Worm (Caenorhabditis elegans) whole organism, L1 larva: ENCODE results near the gene nhr-209.
A peak's percentile ranks its signal among the peaks of the same experiment; 100 is the strongest.

ENCODE experiments used
- C34B4.2 ChIP-seq: sonication (generic microtip); optimal IDR thresholded peaks from 2 replicates; lab custom pipeline; 2017; ENCODE audit warnings: mild to moderate bottlenecking, missing genetic modification characterization, missing compliant biosample characterization
- F16B12.6 ChIP-seq: fragments of 150-350 bp; optimal IDR thresholded peaks from 2 replicates; lab custom pipeline; 2014; ENCODE audit warnings: missing biosample characterization, missing genetic modification characterization
- Y116A8C.19 ChIP-seq: sonication (generic microtip); optimal IDR thresholded peaks from 2 replicates; lab custom pipeline; 2016; ENCODE audit warnings: missing compliant biosample characterization, missing genetic modification characterization, borderline replicate concordance
- blmp-1 ChIP-seq: fragments of 150-350 bp; optimal IDR thresholded peaks from 2 replicates; lab custom pipeline; 2014; ENCODE audit warnings: missing biosample characterization, missing genetic modification characterization
- ceh-63 ChIP-seq: fragments of 200-800 bp; sonication (Bioruptor generic); optimal IDR thresholded peaks from 2 replicates; lab custom pipeline; 2018; ENCODE audit warnings: mild to moderate bottlenecking, missing genetic modification characterization, missing compliant biosample characterization
- ceh-82 ChIP-seq, 3 experiments: fragments of 150-350 bp in 1 of 3; sonication (generic microtip) in 2 of 3; optimal IDR thresholded peaks; 2 replicates each; lab custom pipeline; 2014 to 2017; ENCODE audit warnings: missing biosample characterization in 3 of 3, missing genetic modification characterization in 3 of 3
- ceh-88 ChIP-seq: fragments of 200-800 bp; sonication (Bioruptor generic); IDR thresholded peaks from 2 replicates; pipeline ENCODE4 v1.3.6; 2022; ENCODE audit warnings: missing genetic modification characterization, missing compliant biosample characterization
- dpl-1 ChIP-seq, 3 experiments: fragments of 150-350 bp in 2 of 3; sonication (generic microtip) in 1 of 3; optimal IDR thresholded peaks; 2 replicates each; lab custom pipeline; 2014 to 2017; ENCODE audit warnings: missing biosample characterization in 3 of 3, missing genetic modification characterization in 3 of 3, missing genetic modification reagents in 3 of 3
- efl-1 ChIP-seq, 4 experiments: fragments of 150-350 bp; optimal IDR thresholded peaks in 3 of 4; peaks in 1 of 4; 1 replicate in 1 of 4; 2 replicates in 3 of 4; lab custom pipeline; 2014; ENCODE audit warnings: missing biosample characterization in 2 of 4, missing genetic modification characterization in 2 of 4, missing genetic modification reagents in 2 of 4
- egl-27 ChIP-seq, 2 experiments: fragments of 150-350 bp in 1 of 2; sonication (generic microtip); optimal IDR thresholded peaks; 3 replicates each; lab custom pipeline; 2017 to 2018; ENCODE audit warnings: missing biosample characterization in 2 of 2, missing genetic modification characterization in 2 of 2, missing genetic modification reagents in 2 of 2
- elt-3 ChIP-seq, 6 experiments: fragments of 150-350 bp in 1 of 6; sonication (generic microtip); optimal IDR thresholded peaks; 2 replicates each; lab custom pipeline; 2017 to 2018; ENCODE audit warnings: missing biosample characterization in 6 of 6, missing genetic modification characterization in 6 of 6, inconsistent platforms in 1 of 6
- ets-5 ChIP-seq: fragments of 200-800 bp; sonication (Bioruptor generic); IDR thresholded peaks from 2 replicates; pipeline ENCODE4 v1.3.6; 2022; ENCODE audit warnings: missing genetic modification characterization, missing compliant biosample characterization
- fkh-8 ChIP-seq: sonication (generic microtip); optimal IDR thresholded peaks from 2 replicates; lab custom pipeline; 2016; ENCODE audit warnings: mild to moderate bottlenecking, missing genetic modification characterization, missing compliant biosample characterization
- fos-1 ChIP-seq: fragments of 150-350 bp; optimal IDR thresholded peaks from 2 replicates; lab custom pipeline; 2014; ENCODE audit warnings: missing biosample characterization, missing genetic modification characterization
- grh-1 ChIP-seq: fragments of 200-800 bp; sonication (Bioruptor generic); IDR thresholded peaks from 2 replicates; pipeline ENCODE4 v1.3.6; 2022; ENCODE audit warnings: missing genetic modification reagents, missing genetic modification characterization, missing compliant biosample characterization
- hlh-4 ChIP-seq: sonication (generic microtip); optimal IDR thresholded peaks from 2 replicates; lab custom pipeline; 2016; ENCODE audit warnings: mild to moderate bottlenecking, missing genetic modification characterization, missing compliant biosample characterization
- lin-14 ChIP-seq: fragments of 200-800 bp; sonication (Bioruptor generic); optimal IDR thresholded peaks from 2 replicates; lab custom pipeline; 2018; ENCODE audit warnings: mild to moderate bottlenecking, missing genetic modification characterization, moderate library complexity, missing compliant biosample characterization
- lin-15B ChIP-seq: fragments of 150-350 bp; sonication (generic microtip); optimal IDR thresholded peaks from 3 replicates; lab custom pipeline; 2014; ENCODE audit warnings: missing biosample characterization, missing genetic modification characterization
- lin-35 ChIP-seq, 2 experiments: fragments of 150-350 bp; optimal IDR thresholded peaks; 2 replicates each; lab custom pipeline; 2014; ENCODE audit warnings: missing biosample characterization in 2 of 2, missing genetic modification characterization in 2 of 2, missing genetic modification reagents in 2 of 2
- lir-3 ChIP-seq: sonication (generic microtip); optimal IDR thresholded peaks from 2 replicates; lab custom pipeline; 2016; ENCODE audit warnings: mild to moderate bottlenecking, missing genetic modification characterization, moderate library complexity, missing compliant biosample characterization; ENCODE audit not compliant: poor library complexity
- lsy-2 ChIP-seq, 2 experiments: fragments of 150-350 bp; optimal IDR thresholded peaks; 2 replicates each; lab custom pipeline; 2014; ENCODE audit warnings: missing biosample characterization in 2 of 2, missing genetic modification characterization in 2 of 2
- mdl-1 ChIP-seq, 2 experiments: fragments of 150-350 bp; optimal IDR thresholded peaks; 2 replicates each; lab custom pipeline; 2014 to 2017; ENCODE audit warnings: missing biosample characterization in 2 of 2, missing genetic modification characterization in 2 of 2, inconsistent platforms in 1 of 2
- mef-2 ChIP-seq: fragments of 150-350 bp; optimal IDR thresholded peaks from 2 replicates; lab custom pipeline; 2014; ENCODE audit warnings: missing biosample characterization, missing genetic modification characterization
- mep-1 ChIP-seq: fragments of 150-350 bp; optimal IDR thresholded peaks from 2 replicates; lab custom pipeline; 2014; ENCODE audit warnings: missing biosample characterization, missing genetic modification characterization
- nhr-11 ChIP-seq: fragments of 150-350 bp; optimal IDR thresholded peaks from 2 replicates; lab custom pipeline; 2014; ENCODE audit warnings: missing biosample characterization, missing genetic modification characterization
- nhr-20 ChIP-seq: sonication (generic microtip); optimal IDR thresholded peaks from 2 replicates; lab custom pipeline; 2016; ENCODE audit warnings: mild to moderate bottlenecking, missing genetic modification characterization, missing compliant biosample characterization
- nhr-71 ChIP-seq: sonication (generic microtip); optimal IDR thresholded peaks from 2 replicates; lab custom pipeline; 2016; ENCODE audit warnings: mild to moderate bottlenecking, missing genetic modification characterization, moderate library complexity, missing compliant biosample characterization
- nhr-77 ChIP-seq: fragments of 150-350 bp; optimal IDR thresholded peaks from 2 replicates; lab custom pipeline; 2014; ENCODE audit warnings: missing biosample characterization, missing genetic modification characterization
- nhr-84 ChIP-seq: sonication (generic microtip); optimal IDR thresholded peaks from 2 replicates; lab custom pipeline; 2017; ENCODE audit warnings: missing biosample characterization, missing genetic modification characterization
- nhr-85 ChIP-seq: sonication (generic microtip); peaks from one replicate; lab custom pipeline; 2016; ENCODE audit warnings: missing genetic modification characterization, inconsistent platforms, missing compliant biosample characterization
- pax-3 ChIP-seq: fragments of 200-800 bp; sonication (Bioruptor generic); optimal IDR thresholded peaks from 2 replicates; lab custom pipeline; 2018; ENCODE audit warnings: mild to moderate bottlenecking, missing genetic modification characterization, moderate library complexity, missing compliant biosample characterization
- skn-1 ChIP-seq: fragments of 150-350 bp; optimal IDR thresholded peaks from 2 replicates; lab custom pipeline; 2014; ENCODE audit warnings: missing biosample characterization, missing genetic modification characterization
- snpc-4 ChIP-seq: fragments of 150-350 bp; optimal IDR thresholded peaks from 2 replicates; lab custom pipeline; 2014; ENCODE audit warnings: missing biosample characterization, missing genetic modification characterization
- snu-23 ChIP-seq: sonication (generic microtip); optimal IDR thresholded peaks from 2 replicates; lab custom pipeline; 2016; ENCODE audit warnings: missing genetic modification characterization, missing compliant biosample characterization
- sox-4 ChIP-seq: sonication (generic microtip); optimal IDR thresholded peaks from 2 replicates; lab custom pipeline; 2016; ENCODE audit warnings: missing genetic modification characterization, missing compliant biosample characterization
- sptf-1 ChIP-seq: fragments of 150-350 bp; optimal IDR thresholded peaks from 2 replicates; lab custom pipeline; 2014; ENCODE audit warnings: missing biosample characterization, missing genetic modification characterization
- sup-37 ChIP-seq: fragments of 200-800 bp; sonication (Bioruptor generic); optimal IDR thresholded peaks from 2 replicates; lab custom pipeline; 2018; ENCODE audit warnings: mild to moderate bottlenecking, missing genetic modification characterization, missing compliant biosample characterization
- swsn-7 ChIP-seq: sonication (generic microtip); optimal IDR thresholded peaks from 2 replicates; lab custom pipeline; 2016; ENCODE audit warnings: missing genetic modification characterization, missing compliant biosample characterization
- tlp-1 ChIP-seq: fragments of 150-350 bp; optimal IDR thresholded peaks from 2 replicates; lab custom pipeline; 2014; ENCODE audit warnings: missing biosample characterization, missing genetic modification characterization
- unc-98 ChIP-seq: fragments of 200-800 bp; sonication (Bioruptor generic); IDR thresholded peaks from 2 replicates; pipeline ENCODE4 v1.3.6; 2022; ENCODE audit warnings: missing genetic modification characterization, missing compliant biosample characterization
- zip-4 ChIP-seq: fragments of 200-800 bp; sonication (Bioruptor generic); optimal IDR thresholded peaks from 2 replicates; lab custom pipeline; 2018; ENCODE audit warnings: mild to moderate bottlenecking, missing genetic modification characterization, moderate library complexity, missing compliant biosample characterization

nhr-209 gene

DNA sequence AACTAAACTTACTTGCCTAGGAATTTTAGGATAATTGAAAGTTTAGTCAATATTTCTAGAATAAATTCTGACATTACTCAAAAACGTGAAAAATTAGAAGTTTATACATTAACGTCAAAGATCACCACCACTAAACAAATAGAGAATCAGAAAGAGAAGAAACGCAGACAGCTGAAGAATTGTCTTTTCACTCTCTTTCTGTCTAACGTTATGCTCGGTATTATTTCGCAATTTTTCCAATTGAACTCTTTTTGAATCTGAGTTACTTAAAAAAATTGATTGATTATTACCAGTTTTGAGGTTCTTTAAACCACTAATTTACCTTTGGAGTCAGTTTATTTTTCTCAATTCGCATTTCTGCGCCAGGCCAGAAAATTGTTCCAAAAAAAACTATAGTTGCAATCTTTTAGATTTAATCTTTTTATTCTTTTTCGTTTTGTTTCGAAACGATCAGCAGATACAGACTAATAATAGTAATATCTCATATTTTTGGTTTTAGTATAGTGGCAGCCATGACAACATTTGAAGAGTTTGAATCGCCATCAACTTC is 2.9 kb downstream of the nhr-209 start, which contains the start of gene nhr-154:
Gene nhr-154, plus strand, starts transcription at position 500 of the 550 bp plus-strand sequence.
- peak; percentile 43 for TF ChIP-seq snpc-4
- peak; percentile 63 for TF ChIP-seq lin-14 (GFP tag; lab: Kevin White, UChicago)
- TF ChIP-seq ceh-88 (GFP tag; lab: Robert Waterston, UW), result no peak
- peak; percentile 60 for TF ChIP-seq nhr-20 (tag; lab: Kevin White, UChicago)
- TF ChIP-seq egl-27 (tag; optimal IDR thresholded peaks at IDR 0.05; lab: Kevin White, UChicago), result no peak
- TF ChIP-seq dpl-1 (GFP tag; optimal IDR thresholded peaks at IDR 0.05; lab: Kevin White, UChicago), result peak in 1 of 3 experiments; percentile 19
- peak; percentile 75 for TF ChIP-seq skn-1
- TF ChIP-seq nhr-71, result peak; percentile 27
- TF ChIP-seq efl-1 (optimal IDR thresholded peaks at IDR 0.05; lab: Kevin White, UChicago), result peak; percentile 31 to 32
- TF ChIP-seq efl-1 (GFP tag; optimal IDR thresholded peaks at IDR 0.05 in 1 of 2; lab: Kevin White, UChicago), result peak in 1 of 2 experiments; percentile 70
- TF ChIP-seq fos-1, result no peak
- no peak for TF ChIP-seq sptf-1 (tag; lab: Kevin White, UChicago)
- TF ChIP-seq snu-23, result peak; percentile 30
- no peak for TF ChIP-seq nhr-84 (tag; lab: Kevin White, UChicago)
- TF ChIP-seq lsy-2 (tag; optimal IDR thresholded peaks at IDR 0.05; lab: Kevin White, UChicago), result peak in 1 of 2 experiments; percentile 42
- TF ChIP-seq tlp-1 (tag; lab: Kevin White, UChicago), result no peak
- no peak for TF ChIP-seq hlh-4 (tag; lab: Kevin White, UChicago)
- TF ChIP-seq fkh-8 (tag; lab: Kevin White, UChicago), result no peak
- no peak for TF ChIP-seq sox-4 (tag; lab: Kevin White, UChicago)
- TF ChIP-seq zip-4 (GFP tag; lab: Kevin White, UChicago), result peak; percentile 54
- TF ChIP-seq sup-37 (GFP tag; lab: Kevin White, UChicago), result no peak
- TF ChIP-seq lin-35 (GFP tag; optimal IDR thresholded peaks at IDR 0.05; lab: Kevin White, UChicago), result peak in 1 of 2 experiments; percentile 8
- peak; percentile 11 for TF ChIP-seq mep-1 (tag; lab: Kevin White, UChicago)
- TF ChIP-seq ets-5 (GFP tag; lab: Robert Waterston, UW), result no peak
- peak; percentile 25 for TF ChIP-seq blmp-1

DNA sequence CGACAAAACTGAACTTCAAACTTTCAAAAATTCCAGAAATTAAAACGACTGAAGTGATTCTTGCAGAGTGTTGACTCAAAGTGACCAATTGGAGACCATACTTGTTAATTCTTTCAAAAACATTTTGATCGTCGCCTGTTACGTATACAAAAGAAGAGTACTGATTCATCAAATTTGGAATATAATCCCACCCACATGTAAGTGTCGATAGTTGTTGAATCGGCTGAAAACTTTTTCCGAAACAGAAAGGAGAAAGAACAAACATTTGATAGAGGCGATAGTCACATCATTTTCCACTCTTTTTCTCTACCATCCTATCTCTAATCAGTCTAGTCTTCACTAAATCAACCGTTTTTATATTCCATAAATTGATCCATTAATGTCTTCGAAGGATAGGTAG is 6.0 kb downstream of the nhr-209 start, which contains the start of gene nhr-153:
Gene nhr-153, plus strand, starts transcription at position 301 of the 400 bp plus-strand sequence.
- TF ChIP-seq mdl-1 (tag; optimal IDR thresholded peaks at IDR 0.05; lab: Kevin White, UChicago), result no peak
- peak in 1 of 2 experiments; percentile 11 for TF ChIP-seq lin-35 (GFP tag; optimal IDR thresholded peaks at IDR 0.05; lab: Kevin White, UChicago)
- peak; percentile 10 for TF ChIP-seq snu-23

DNA sequence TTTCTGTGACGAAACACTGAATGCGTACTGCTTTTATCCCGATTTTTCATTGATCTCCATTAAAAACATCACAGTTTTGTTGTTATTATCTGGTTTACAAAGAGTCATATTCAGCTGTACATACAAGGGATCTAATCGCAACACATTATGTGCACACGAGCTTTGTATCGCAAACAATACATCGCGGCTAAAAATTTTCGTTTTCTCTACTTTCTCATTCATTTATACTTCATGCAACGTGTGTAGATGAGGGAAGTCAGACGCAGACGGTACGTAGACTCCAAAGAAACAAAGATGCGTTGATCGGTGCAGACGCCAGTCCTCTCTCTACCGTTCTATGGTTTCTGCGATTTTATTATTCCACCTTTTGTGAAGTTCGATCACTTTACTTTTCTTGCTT is 8.9 kb downstream of the nhr-209 start, which contains the start of gene nhr-136:
Gene nhr-136, plus strand, starts transcription at position 301 of the 400 bp plus-strand sequence.
- TF ChIP-seq ceh-63 (GFP tag; lab: Kevin White, UChicago), result no peak
- no peak for TF ChIP-seq mef-2 (tag; lab: Kevin White, UChicago)
- peak; percentile 7 for TF ChIP-seq snu-23
- TF ChIP-seq Y116A8C.19 (tag; lab: Kevin White, UChicago), result no peak
- no peak for TF ChIP-seq nhr-11
- TF ChIP-seq blmp-1, result peak; percentile 75
- no peak for TF ChIP-seq nhr-85 (tag; lab: Kevin White, UChicago)
- TF ChIP-seq swsn-7 (tag; lab: Kevin White, UChicago), result no peak
- TF ChIP-seq lsy-2 (tag; optimal IDR thresholded peaks at IDR 0.05; lab: Kevin White, UChicago), result peak in 1 of 2 experiments; percentile 5
- TF ChIP-seq lin-14 (GFP tag; lab: Kevin White, UChicago), result peak; percentile 34
- TF ChIP-seq nhr-20 (tag; lab: Kevin White, UChicago), result peak; percentile 21
- TF ChIP-seq sox-4 (tag; lab: Kevin White, UChicago), result no peak
- TF ChIP-seq lin-35 (GFP tag; optimal IDR thresholded peaks at IDR 0.05; lab: Kevin White, UChicago), result peak in 1 of 2 experiments; percentile 47
- no peak for TF ChIP-seq efl-1 (optimal IDR thresholded peaks at IDR 0.05; lab: Kevin White, UChicago)
- peak in 1 of 2 experiments; percentile 53 for TF ChIP-seq efl-1 (GFP tag; optimal IDR thresholded peaks at IDR 0.05 in 1 of 2; lab: Kevin White, UChicago)
- TF ChIP-seq ceh-82 (tag; optimal IDR thresholded peaks at IDR 0.05; lab: Kevin White, UChicago), result peak in 1 of 3 experiments; percentile 18

DNA sequence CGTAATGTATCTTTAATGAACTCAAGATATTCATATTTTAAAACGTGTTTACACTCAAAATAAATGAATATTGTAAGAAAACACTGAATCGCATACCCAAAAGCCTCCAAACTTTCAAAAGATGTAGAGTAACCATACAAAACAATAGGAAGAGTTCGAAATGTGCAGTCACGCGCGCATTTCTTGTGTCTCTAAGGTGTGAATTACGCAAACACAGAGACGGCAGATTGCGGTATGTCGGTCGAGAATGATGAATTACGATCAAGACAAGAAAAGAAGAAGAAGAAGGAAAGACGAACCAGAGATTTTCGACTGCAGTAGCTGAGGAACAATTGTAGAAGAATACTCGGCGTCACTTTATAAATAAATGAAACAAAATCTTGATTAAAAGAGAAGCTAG is 13.5 kb downstream of the nhr-209 start, which contains the start of gene lhpp-1:
Gene lhpp-1, minus strand, starts transcription at position 354 of the 400 bp plus-strand sequence.
- TF ChIP-seq mdl-1 (tag; optimal IDR thresholded peaks at IDR 0.05; lab: Kevin White, UChicago) (peak in 1 of 2 experiments; percentile 14), lin-15B (no peak), lin-14 (GFP tag; lab: Kevin White, UChicago) (peak; percentile 5), efl-1 (optimal IDR thresholded peaks at IDR 0.05; lab: Kevin White, UChicago) (peak in 1 of 2 experiments; percentile 30), efl-1 (GFP tag; optimal IDR thresholded peaks at IDR 0.05 in 1 of 2; lab: Kevin White, UChicago) (peak; percentile 34 to 93), lsy-2 (tag; optimal IDR thresholded peaks at IDR 0.05; lab: Kevin White, UChicago) (peak in 1 of 2 experiments; percentile 20), nhr-77 (no peak), snu-23 (peak; percentile 6), ceh-82 (tag; optimal IDR thresholded peaks at IDR 0.05; lab: Kevin White, UChicago) (no peak), C34B4.2 (no peak), unc-98 (GFP tag; lab: Robert Waterston, UW) (no peak), F16B12.6 (peak; percentile 69), dpl-1 (GFP tag; optimal IDR thresholded peaks at IDR 0.05; lab: Kevin White, UChicago) (peak; percentile 20 to 61 (median 55)), pax-3 (tag; lab: Kevin White, UChicago) (no peak), elt-3 (tag; optimal IDR thresholded peaks at IDR 0.05; lab: Kevin White, UChicago) (peak in 1 of 6 experiments; percentile 12), lin-35 (GFP tag; optimal IDR thresholded peaks at IDR 0.05; lab: Kevin White, UChicago) (peak; percentile 48 to 78), nhr-85 (tag; lab: Kevin White, UChicago) (peak; percentile 80), lir-3 (tag; lab: Kevin White, UChicago) (no peak), grh-1 (GFP tag; lab: Robert Waterston, UW) (no peak), ets-5 (GFP tag; lab: Robert Waterston, UW) (no peak)
